Fruit fly (Drosophila melanogaster): ENCODE data around the gene wac.
A peak's percentile ranks its signal among the peaks of the same experiment; 100 is the strongest.

DNA sequence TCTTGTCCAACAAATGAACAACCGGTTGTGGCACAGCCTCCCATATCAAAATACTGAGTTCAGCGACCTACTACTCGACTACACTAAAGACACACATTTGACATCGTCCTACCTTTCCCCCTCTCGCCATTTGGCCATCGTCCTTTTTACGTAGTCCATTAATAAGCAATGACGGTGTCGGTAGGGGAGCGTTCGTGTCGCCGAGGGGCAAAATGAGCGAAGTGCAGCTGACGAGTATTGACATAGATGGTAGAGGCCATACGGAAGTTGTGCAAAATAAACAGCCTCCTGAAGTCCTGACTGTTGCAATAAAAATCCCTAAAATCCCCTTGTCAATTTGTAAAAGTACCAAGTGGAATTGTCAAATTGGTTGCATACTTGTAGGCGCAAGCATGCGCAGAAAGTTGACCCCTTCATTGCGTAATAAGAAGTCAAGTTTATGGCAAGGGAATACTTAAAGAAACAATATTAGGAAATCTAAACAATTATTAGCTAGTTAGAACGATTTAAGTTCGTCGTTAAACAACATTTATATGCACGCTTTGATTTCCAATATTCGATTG is 33.7 kb downstream of the wac start:
- TF ChIP-seq fd96Ca (GFP tag; IDR thresholded peaks at IDR 0.05) (no peak), Snoo (tag; optimal IDR thresholded peaks at IDR 0.05) (no peak), CG8301 (tag; optimal IDR thresholded peaks at IDR 0.05) (no peak), Ets98B (GFP tag; IDR thresholded peaks at IDR 0.05) (no peak), CG14655 (GFP tag; optimal IDR thresholded peaks at IDR 0.05) (no peak), CG8159 (tag; optimal IDR thresholded peaks at IDR 0.05) (no peak), CG9948 (tag; optimal IDR thresholded peaks at IDR 0.05) (no peak), CG32121 (GFP tag; IDR thresholded peaks at IDR 0.05) (no peak), EcR (GFP tag; optimal IDR thresholded peaks at IDR 0.05) (peak; percentile 80), CG34367 (tag; optimal IDR thresholded peaks at IDR 0.05) (no peak), CG10348 (GFP tag; IDR thresholded peaks at IDR 0.05) (no peak), Pif1B (GFP tag; optimal IDR thresholded peaks at IDR 0.05) (no peak)
